Fruit fly (Drosophila melanogaster) whole organism, embryonic: ENCODE results near the gene Hacd2.

ENCODE experiments used
- Asciz ChIP-seq: fragments of 200-800 bp; sonication (Bioruptor generic); optimal IDR thresholded peaks from 2 replicates; lab custom pipeline; 2017; ENCODE audit warnings: missing biosample characterization, mild to moderate bottlenecking, missing genetic modification characterization, missing genetic modification reagents
- B-H2 ChIP-seq: fragments of 200-800 bp; sonication (Bioruptor generic); optimal IDR thresholded peaks from 2 replicates; lab custom pipeline; 2018; ENCODE audit warnings: missing biosample characterization, mild to moderate bottlenecking, missing genetic modification characterization
- BEAF-32 ChIP-seq: fragments of 200-800 bp; sonication (Bioruptor generic); optimal IDR thresholded peaks from 3 replicates; lab custom pipeline; 2017; ENCODE audit warnings: missing biosample characterization, missing genetic modification characterization, mild to moderate bottlenecking, moderate library complexity, missing genetic modification reagents
- CG11093 ChIP-seq: fragments of 200-800 bp; sonication (Bioruptor generic); IDR thresholded peaks from 3 replicates; pipeline ENCODE4 v1.3.6; 2022; ENCODE audit warnings: missing biosample characterization, missing genetic modification characterization
- CG11504 ChIP-seq: fragments of 200-800 bp; sonication (Bioruptor generic); optimal IDR thresholded peaks from 3 replicates; lab custom pipeline; 2019; ENCODE audit warnings: missing biosample characterization, mild to moderate bottlenecking, missing genetic modification characterization, moderate library complexity
- CG11695 ChIP-seq: fragments of 200-800 bp; sonication (Bioruptor generic); IDR thresholded peaks from 3 replicates; pipeline ENCODE4 v1.3.6; 2022; ENCODE audit warnings: missing biosample characterization, missing genetic modification characterization
- CG12299 ChIP-seq: fragments of 200-800 bp; sonication (Bioruptor generic); optimal IDR thresholded peaks from 2 replicates; lab custom pipeline; 2018; ENCODE audit warnings: missing biosample characterization, mild to moderate bottlenecking, missing genetic modification characterization
- CG13287 ChIP-seq: fragments of 200-800 bp; sonication (Bioruptor generic); IDR thresholded peaks from 2 replicates; pipeline ENCODE4 v1.3.6; 2022; ENCODE audit warnings: missing biosample characterization, missing genetic modification characterization; ENCODE audit not compliant: partially characterized antibody
- CG15269 ChIP-seq: fragments of 200-800 bp; sonication (Bioruptor generic); optimal IDR thresholded peaks from 2 replicates; lab custom pipeline; 2018; ENCODE audit warnings: missing biosample characterization, mild to moderate bottlenecking, missing genetic modification characterization, moderate library complexity
- CG1529 ChIP-seq: fragments of 200-800 bp; sonication (Bioruptor generic); optimal IDR thresholded peaks from 3 replicates; lab custom pipeline; 2018; ENCODE audit warnings: missing biosample characterization, missing genetic modification characterization
- CG2116 ChIP-seq: fragments of 200-800 bp; sonication (Bioruptor generic); optimal IDR thresholded peaks from 3 replicates; lab custom pipeline; 2018; ENCODE audit warnings: missing biosample characterization, mild to moderate bottlenecking, missing genetic modification characterization
- CG31224 ChIP-seq: fragments of 200-800 bp; sonication (Bioruptor generic); IDR thresholded peaks from 2 replicates; pipeline ENCODE4 v1.3.6; 2022; ENCODE audit warnings: missing biosample characterization, missing genetic modification characterization
- CG31365 ChIP-seq: fragments of 200-800 bp; sonication (Bioruptor generic); optimal IDR thresholded peaks from 2 replicates; lab custom pipeline; 2018; ENCODE audit warnings: missing biosample characterization, mild to moderate bottlenecking, missing genetic modification characterization
- CG5180 ChIP-seq: fragments of 200-800 bp; sonication (Bioruptor generic); optimal IDR thresholded peaks from 3 replicates; lab custom pipeline; 2017; ENCODE audit warnings: missing biosample characterization, missing genetic modification characterization, mild to moderate bottlenecking, moderate library complexity, missing genetic modification reagents
- CG7786 ChIP-seq: fragments of 200-800 bp; sonication (Bioruptor generic); optimal IDR thresholded peaks from 2 replicates; lab custom pipeline; 2016; ENCODE audit warnings: missing biosample characterization, missing genetic modification characterization
- CG8089 ChIP-seq: fragments of 200-800 bp; sonication (Bioruptor generic); optimal IDR thresholded peaks from 3 replicates; lab custom pipeline; 2016; ENCODE audit warnings: missing biosample characterization, missing genetic modification characterization
- CG8290 ChIP-seq, 3 experiments: fragments of 200-800 bp; sonication (Bioruptor generic); optimal IDR thresholded peaks; 2 replicates each; lab custom pipeline; 2016 to 2019; ENCODE audit warnings: missing biosample characterization in 3 of 3, missing genetic modification characterization in 3 of 3, mild to moderate bottlenecking in 2 of 3, moderate library complexity in 1 of 3
- D19B ChIP-seq: fragments of 200-800 bp; sonication (Bioruptor generic); optimal IDR thresholded peaks from 2 replicates; lab custom pipeline; 2017; ENCODE audit warnings: missing biosample characterization, mild to moderate bottlenecking, missing genetic modification characterization
- Dek ChIP-seq: fragments of 200-800 bp; sonication (Bioruptor generic); optimal IDR thresholded peaks from 3 replicates; lab custom pipeline; 2019; ENCODE audit warnings: missing biosample characterization, mild to moderate bottlenecking, missing genetic modification characterization, moderate library complexity
- Dip2 ChIP-seq: fragments of 200-800 bp; sonication (Bioruptor generic); IDR thresholded peaks from 2 replicates; pipeline ENCODE4 v1.3.6; 2022; ENCODE audit warnings: missing biosample characterization, missing genetic modification characterization
- Hand ChIP-seq: fragments of 200-800 bp; sonication (Bioruptor generic); optimal IDR thresholded peaks from 2 replicates; lab custom pipeline; 2017; ENCODE audit warnings: mild to moderate bottlenecking, missing biosample characterization, missing genetic modification reagents, missing genetic modification characterization
- Jarid2 ChIP-seq: fragments of 200-800 bp; sonication (Bioruptor generic); optimal IDR thresholded peaks from 3 replicates; lab custom pipeline; 2017; ENCODE audit warnings: mild to moderate bottlenecking, missing biosample characterization, missing genetic modification reagents, missing genetic modification characterization
- MESR4 ChIP-seq: fragments of 200-800 bp; sonication (Bioruptor generic); optimal IDR thresholded peaks from 2 replicates; lab custom pipeline; 2018; ENCODE audit warnings: missing biosample characterization, mild to moderate bottlenecking, missing genetic modification characterization, moderate library complexity
- Meics ChIP-seq: fragments of 200-800 bp; sonication (Bioruptor generic); optimal IDR thresholded peaks from 2 replicates; lab custom pipeline; 2017; ENCODE audit warnings: missing biosample characterization, mild to moderate bottlenecking, missing genetic modification characterization
- Mes4 ChIP-seq: fragments of 200-800 bp; sonication (Bioruptor generic); optimal IDR thresholded peaks from 2 replicates; lab custom pipeline; 2016; ENCODE audit warnings: missing biosample characterization, missing genetic modification characterization
- Scr ChIP-seq: fragments of 200-800 bp; sonication (Bioruptor generic); IDR thresholded peaks from 2 replicates; pipeline ENCODE4 v1.3.6; 2022; ENCODE audit warnings: missing biosample characterization, missing genetic modification characterization; ENCODE audit not compliant: partially characterized antibody
- Sox100B ChIP-seq: fragments of 200-800 bp; sonication (Bioruptor generic); optimal IDR thresholded peaks from 3 replicates; lab custom pipeline; 2018; ENCODE audit warnings: missing biosample characterization, mild to moderate bottlenecking, missing genetic modification characterization
- bigmax ChIP-seq: fragments of 200-800 bp; sonication (Bioruptor generic); optimal IDR thresholded peaks from 2 replicates; lab custom pipeline; 2018; ENCODE audit warnings: missing biosample characterization, mild to moderate bottlenecking, missing genetic modification characterization
- cwo ChIP-seq: fragments of 200-800 bp; sonication (Bioruptor generic); optimal IDR thresholded peaks from 3 replicates; lab custom pipeline; 2017; ENCODE audit warnings: missing biosample characterization, missing genetic modification characterization, mild to moderate bottlenecking, moderate library complexity, missing genetic modification reagents
- ewg ChIP-seq: fragments of 200-800 bp; sonication (Bioruptor generic); optimal IDR thresholded peaks from 3 replicates; lab custom pipeline; 2017; ENCODE audit warnings: mild to moderate bottlenecking, missing biosample characterization, missing genetic modification reagents, missing genetic modification characterization
- fd3F ChIP-seq: fragments of 200-800 bp; sonication (Bioruptor generic); optimal IDR thresholded peaks from 2 replicates; lab custom pipeline; 2018; ENCODE audit warnings: missing biosample characterization, mild to moderate bottlenecking, missing genetic modification characterization, moderate library complexity
- fru ChIP-seq: fragments of >200 bp; optimal IDR thresholded peaks from 2 replicates; lab custom pipeline; 2017
- grn ChIP-seq: fragments of 200-800 bp; sonication (Bioruptor generic); optimal IDR thresholded peaks from 3 replicates; lab custom pipeline; 2017; ENCODE audit warnings: missing biosample characterization, missing genetic modification characterization
- kah ChIP-seq: fragments of 200-800 bp; sonication (Bioruptor generic); optimal IDR thresholded peaks from 2 replicates; lab custom pipeline; 2018; ENCODE audit warnings: missing biosample characterization, mild to moderate bottlenecking, missing genetic modification characterization
- lbe ChIP-seq: fragments of 200-800 bp; sonication (Bioruptor generic); optimal IDR thresholded peaks from 2 replicates; lab custom pipeline; 2016; ENCODE audit warnings: missing biosample characterization, mild to moderate bottlenecking, missing genetic modification characterization
- odd ChIP-seq: fragments of 200-800 bp; sonication (Bioruptor generic); optimal IDR thresholded peaks from 2 replicates; lab custom pipeline; 2017; ENCODE audit warnings: missing biosample characterization, mild to moderate bottlenecking, missing genetic modification characterization
- org-1 ChIP-seq: fragments of 200-800 bp; sonication (Bioruptor generic); optimal IDR thresholded peaks from 2 replicates; lab custom pipeline; 2017; ENCODE audit warnings: missing biosample characterization, missing genetic modification characterization
- pho ChIP-seq: fragments of 200-800 bp; sonication (Bioruptor generic); optimal IDR thresholded peaks from 2 replicates; lab custom pipeline; 2016; ENCODE audit warnings: missing biosample characterization, missing genetic modification characterization
- pzg ChIP-seq: fragments of 200-800 bp; sonication (Bioruptor generic); optimal IDR thresholded peaks from 3 replicates; lab custom pipeline; 2018; ENCODE audit warnings: missing biosample characterization, mild to moderate bottlenecking, missing genetic modification characterization, moderate library complexity
- sc ChIP-seq, 3 experiments: fragments of >200 bp in 2 of 3; fragments of 200-800 bp in 1 of 3; sonication (Bioruptor generic) in 1 of 3; optimal IDR thresholded peaks; 2 replicates in 2 of 3; 3 replicates in 1 of 3; lab custom pipeline; 2017; ENCODE audit warnings: mild to moderate bottlenecking in 1 of 3, missing biosample characterization in 1 of 3, missing genetic modification characterization in 1 of 3, missing genetic modification reagents in 1 of 3
- schlank ChIP-seq: fragments of 200-800 bp; sonication (Bioruptor generic); optimal IDR thresholded peaks from 2 replicates; lab custom pipeline; 2018; ENCODE audit warnings: missing biosample characterization, mild to moderate bottlenecking, missing genetic modification characterization
- sens ChIP-seq: fragments of 200-800 bp; sonication (Bioruptor generic); peaks from one replicate; lab custom pipeline; 2016; ENCODE audit warnings: missing biosample characterization, missing genetic modification characterization
- stc ChIP-seq: fragments of 200-800 bp; sonication (Bioruptor generic); IDR thresholded peaks from 2 replicates; pipeline ENCODE4 v1.3.6; 2022; ENCODE audit warnings: missing biosample characterization, missing genetic modification characterization
- tap ChIP-seq: fragments of 200-800 bp; optimal IDR thresholded peaks from 3 replicates; lab custom pipeline; 2019; ENCODE audit warnings: missing biosample characterization, mild to moderate bottlenecking, missing genetic modification characterization, moderate library complexity
- trem ChIP-seq: fragments of 200-800 bp; optimal IDR thresholded peaks from 3 replicates; lab custom pipeline; 2019; ENCODE audit warnings: missing biosample characterization, mild to moderate bottlenecking, missing genetic modification characterization, moderate library complexity
- zen ChIP-seq: fragments of 200-800 bp; sonication (Bioruptor generic); optimal IDR thresholded peaks from 3 replicates; lab custom pipeline; 2018; ENCODE audit warnings: missing biosample characterization, mild to moderate bottlenecking, missing genetic modification characterization, moderate library complexity

The Hacd2 gene

DNA sequence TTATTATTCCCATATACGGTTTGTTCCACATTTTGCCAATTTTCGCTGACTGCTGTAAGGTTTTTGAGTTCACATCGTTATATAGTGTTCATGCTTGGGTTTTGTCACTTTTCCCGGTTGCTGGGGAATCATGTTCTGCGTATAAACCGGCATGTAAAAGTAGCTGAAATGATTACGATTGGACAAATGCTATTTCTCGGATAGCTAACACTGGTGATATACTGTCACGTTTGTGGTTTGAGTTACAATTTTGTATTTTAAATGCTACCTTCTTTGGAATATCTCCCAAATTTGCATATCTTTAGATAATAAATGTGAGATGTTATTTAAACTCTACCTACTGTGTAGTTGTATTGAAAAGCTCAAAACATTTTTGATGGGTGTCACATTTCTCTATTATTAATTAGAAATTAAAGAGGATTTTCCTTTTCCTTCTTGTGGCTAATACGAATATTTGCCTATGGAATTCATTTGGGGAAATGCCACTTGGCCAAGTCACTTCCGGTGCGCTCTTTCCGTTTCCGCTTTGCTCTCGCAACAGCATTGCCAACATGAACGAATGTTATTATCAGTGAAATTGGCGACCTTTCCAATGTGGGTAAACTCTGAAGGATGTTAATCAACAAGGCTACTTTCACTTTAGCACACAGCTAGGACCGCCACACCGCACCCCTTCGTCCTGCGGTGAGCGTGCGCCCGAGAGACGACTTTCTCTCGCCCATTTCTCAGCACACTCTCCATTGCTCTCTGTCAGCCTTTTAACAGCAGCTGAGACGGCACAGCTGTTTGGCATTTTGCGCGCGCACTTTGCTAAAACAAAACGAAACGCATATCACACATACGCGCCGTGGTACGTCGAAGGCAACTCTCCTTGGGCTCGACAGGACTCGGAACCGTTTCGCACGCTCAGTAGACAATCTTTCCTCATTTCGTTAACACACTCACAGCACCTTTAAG is 30.6 kb downstream of the Hacd2 start, which contains the start of the genes CG16956, CG42784 and CG43850:
Gene CG16956, minus strand, starts transcription at position 51 of the 957 bp plus-strand sequence.
Gene CG42784, plus strand, starts transcription at position 907 of the 957 bp plus-strand sequence.
Gene CG43850, plus strand, starts transcription at position 907 of the 957 bp plus-strand sequence.
- peak; percentile 42 for TF ChIP-seq Dek
- TF ChIP-seq CG12299 (tag; lab: Kevin White, UChicago) = peak; percentile 82
- peak; percentile 66 for TF ChIP-seq CG15269 (tag; lab: Kevin White, UChicago)
- TF ChIP-seq Mes4 (GFP tag; lab: Kevin White, UChicago) = peak; percentile 23
- TF ChIP-seq kah (GFP tag; lab: Kevin White, UChicago) = peak; percentile 49
- peak; percentile 1 for TF ChIP-seq grn (GFP tag; lab: Kevin White, UChicago)
- TF ChIP-seq cwo (GFP tag; lab: Kevin White, UChicago) = peak; percentile 56
- peak; percentile 59 for TF ChIP-seq fd3F (GFP tag; lab: Kevin White, UChicago)
- TF ChIP-seq stc (GFP tag; lab: Robert Waterston, UW) = no peak
- TF ChIP-seq sc (optimal IDR thresholded peaks at IDR 0.05; lab: Kevin White, UChicago) = no peak
- peak; percentile 7 for TF ChIP-seq sc (GFP tag; optimal IDR thresholded peaks at IDR 0.05; lab: Kevin White, UChicago)
- peak; percentile 19 for TF ChIP-seq pzg (GFP tag; lab: Kevin White, UChicago)
- TF ChIP-seq CG1529 (GFP tag; lab: Kevin White, UChicago) = peak; percentile 12
- peak; percentile 25; the same call in 1 of the 2 replicates for TF ChIP-seq CG31224
- no peak for TF ChIP-seq BEAF-32 (GFP tag; lab: Kevin White, UChicago)
- peak; percentile 13 for TF ChIP-seq CG8089 (GFP tag; lab: Kevin White, UChicago)
- TF ChIP-seq CG31365 (tag; lab: Kevin White, UChicago) = peak; percentile 78
- TF ChIP-seq MESR4 (GFP tag; lab: Kevin White, UChicago) = peak; percentile 11
- peak; percentile 82 for TF ChIP-seq sens
- peak; percentile 85 for TF ChIP-seq B-H2 (GFP tag; lab: Kevin White, UChicago)
- peak; percentile 17 for TF ChIP-seq Jarid2 (GFP tag; lab: Kevin White, UChicago)
- TF ChIP-seq CG5180 (GFP tag; lab: Kevin White, UChicago) = peak; percentile 51
- TF ChIP-seq org-1 (GFP tag; lab: Kevin White, UChicago) = peak; percentile 68
- TF ChIP-seq Scr (GFP tag; lab: Robert Waterston, UW) = no peak
- TF ChIP-seq trem = no peak
- no peak for TF ChIP-seq CG11093 (GFP tag; lab: Robert Waterston, UW)
- no peak for TF ChIP-seq lbe (GFP tag; lab: Kevin White, UChicago)
- TF ChIP-seq CG2116 (GFP tag; lab: Kevin White, UChicago) = peak; percentile 40
- TF ChIP-seq zen (tag; lab: Kevin White, UChicago) = no peak
- peak; percentile 23 for TF ChIP-seq CG13287 (GFP tag; lab: Robert Waterston, UW)
- no peak for TF ChIP-seq Dip2
- TF ChIP-seq odd (GFP tag; lab: Kevin White, UChicago) = peak; percentile 83
- TF ChIP-seq Sox100B = peak; percentile 54
- peak; percentile 57 for TF ChIP-seq CG11504 (tag; lab: Kevin White, UChicago)
- TF ChIP-seq schlank (tag; lab: Kevin White, UChicago) = peak; percentile 89
- TF ChIP-seq pho (GFP tag; lab: Kevin White, UChicago) = no peak
- peak; percentile 32 for TF ChIP-seq D19B (GFP tag; lab: Kevin White, UChicago)
- peak; percentile 89 for TF ChIP-seq ewg
- no peak for TF ChIP-seq CG7786 (GFP tag; lab: Kevin White, UChicago)
- TF ChIP-seq tap (tag; lab: Kevin White, UChicago) = peak; percentile 30
- peak; percentile 87 for TF ChIP-seq Meics (GFP tag; lab: Kevin White, UChicago)
- TF ChIP-seq bigmax (GFP tag; lab: Kevin White, UChicago) = peak; percentile 57
- peak; percentile 88 for TF ChIP-seq Hand (GFP tag; lab: Kevin White, UChicago)
- TF ChIP-seq CG11695 (GFP tag; lab: Robert Waterston, UW) = peak; percentile 20; the same call in 1 of the 3 replicates
- peak; percentile 68 for TF ChIP-seq Asciz (GFP tag; lab: Kevin White, UChicago)
- no peak for TF ChIP-seq fru (lab: Kevin White, UChicago)
- TF ChIP-seq CG8290 (GFP tag; optimal IDR thresholded peaks at IDR 0.05; lab: Kevin White, UChicago) = no peak
- peak in 1 of 2 experiments; percentile 87 for TF ChIP-seq CG8290 (tag; optimal IDR thresholded peaks at IDR 0.05; lab: Kevin White, UChicago)
